Worm (Caenorhabditis elegans): ENCODE results near the gene rps-8.
A peak's percentile ranks its signal among the peaks of the same experiment; 100 is the strongest.

The rps-8 gene

DNA sequence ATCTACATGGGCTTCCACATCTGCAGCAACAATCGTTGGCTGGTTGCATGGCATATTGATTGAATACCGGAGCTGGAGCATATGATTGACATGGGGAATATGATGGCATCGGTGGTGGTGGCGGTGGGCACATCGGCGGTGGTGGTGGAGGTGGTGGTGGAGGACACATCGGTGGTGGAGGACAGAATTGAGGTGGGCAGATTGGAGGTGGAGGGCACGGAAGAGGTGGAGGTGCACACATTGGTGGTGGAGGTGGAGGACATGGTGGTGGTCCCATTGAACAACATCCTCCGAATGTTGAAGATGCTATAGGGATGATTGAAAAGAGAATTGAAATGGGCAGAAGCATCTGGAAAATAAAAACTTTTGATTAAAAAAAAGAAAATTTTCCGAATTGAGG is 3.2 kb downstream of the rps-8 start, which contains the start of gene grl-4:
TSS of gene grl-4 (minus strand) at position 351 of the 400 bp plus-strand sequence.
- no peak for TF ChIP-seq unc-39 (tag; optimal IDR thresholded peaks at IDR 0.05)
- TF ChIP-seq ztf-11 (tag; optimal IDR thresholded peaks at IDR 0.05), result no peak
- no peak for TF ChIP-seq sem-2 (GFP tag; optimal IDR thresholded peaks at IDR 0.05)
- no peak for TF ChIP-seq M03D4.4 (tag; optimal IDR thresholded peaks at IDR 0.05)
- no peak for TF ChIP-seq lin-13 (tag; optimal IDR thresholded peaks at IDR 0.05)
- peak; percentile 5 for TF ChIP-seq sptf-1 (tag; optimal IDR thresholded peaks at IDR 0.05)
- TF ChIP-seq ham-2 (GFP tag; optimal IDR thresholded peaks at IDR 0.05), result no peak

DNA sequence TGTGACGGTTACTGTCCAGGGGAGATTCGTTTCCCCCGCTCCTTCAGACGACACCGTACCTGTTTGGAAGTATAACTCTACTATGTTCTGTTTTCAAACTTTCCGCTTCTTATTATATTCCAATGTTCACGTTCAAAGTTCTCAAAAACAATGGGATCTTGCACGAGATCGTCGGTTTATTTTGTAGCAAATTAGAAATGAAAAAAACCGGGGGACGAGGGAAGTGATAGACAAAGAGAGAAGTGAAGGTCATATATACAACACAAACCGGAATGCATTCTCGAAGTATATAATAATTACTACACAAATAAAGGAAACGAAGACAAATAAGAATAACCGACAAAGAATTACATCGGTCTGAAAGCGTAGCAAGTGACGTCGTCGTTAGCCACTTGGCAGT is 4.0 kb downstream of the rps-8 start:
- TF ChIP-seq lin-13 (tag; optimal IDR thresholded peaks at IDR 0.05) (no peak), cnd-1 (tag; optimal IDR thresholded peaks at IDR 0.05) (no peak), sem-2 (GFP tag; optimal IDR thresholded peaks at IDR 0.05) (no peak), unc-39 (tag; optimal IDR thresholded peaks at IDR 0.05) (no peak), nhr-12 (tag; optimal IDR thresholded peaks at IDR 0.05) (no peak), nhr-237 (tag; optimal IDR thresholded peaks at IDR 0.05) (no peak), ceh-83 (GFP tag; optimal IDR thresholded peaks at IDR 0.05) (no peak), elt-1 (tag; optimal IDR thresholded peaks at IDR 0.05; ENCODE audit: borderline replicate concordance, insufficient read depth) (no peak), unc-62 (GFP tag; optimal IDR thresholded peaks at IDR 0.05) (no peak)

DNA sequence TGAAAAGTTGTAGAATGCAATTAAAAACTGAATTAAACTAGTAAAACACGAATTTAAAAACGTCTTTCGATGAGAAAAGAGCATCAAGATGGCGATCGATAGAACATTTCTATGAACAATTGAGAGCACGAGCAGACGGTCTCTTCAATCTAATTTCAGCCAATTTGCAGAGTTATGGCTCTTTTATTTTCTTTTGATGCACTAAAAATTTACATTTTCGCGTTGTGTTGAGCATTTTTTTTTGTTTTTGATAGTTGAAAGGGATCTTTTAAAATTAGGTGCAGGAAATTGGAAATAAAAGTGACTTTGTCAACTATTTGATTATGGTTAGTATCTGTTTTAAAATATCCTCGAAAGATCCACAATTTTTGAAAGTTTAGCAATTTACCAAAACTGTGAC is 4.7 kb downstream of the rps-8 start, which contains the start of gene F42C5.6:
TSS of gene F42C5.6 (minus strand) at position 101 of the 400 bp plus-strand sequence.
- no peak for TF ChIP-seq pha-4 (tag; optimal IDR thresholded peaks at IDR 0.05)
- no peak for TF ChIP-seq drap-1 (GFP tag; optimal IDR thresholded peaks at IDR 0.05)
- TF ChIP-seq M03D4.4 (tag; optimal IDR thresholded peaks at IDR 0.05), result no peak
- TF ChIP-seq sem-2 (GFP tag; optimal IDR thresholded peaks at IDR 0.05), result no peak
- no peak for TF ChIP-seq nhr-12 (tag; optimal IDR thresholded peaks at IDR 0.05)
- no peak for TF ChIP-seq tbx-8 (GFP tag; optimal IDR thresholded peaks at IDR 0.05)
- no peak for TF ChIP-seq unc-62 (GFP tag; optimal IDR thresholded peaks at IDR 0.05)
- no peak for TF ChIP-seq nhr-237 (tag; optimal IDR thresholded peaks at IDR 0.05)
- no peak for TF ChIP-seq unc-39 (tag; optimal IDR thresholded peaks at IDR 0.05)
- no peak for TF ChIP-seq ceh-83 (GFP tag; optimal IDR thresholded peaks at IDR 0.05)
- no peak for TF ChIP-seq snpc-4 (tag; optimal IDR thresholded peaks at IDR 0.05)
- no peak for TF ChIP-seq elt-1 (tag; optimal IDR thresholded peaks at IDR 0.05; ENCODE audit: borderline replicate concordance, insufficient read depth)
- TF ChIP-seq ham-2 (GFP tag; optimal IDR thresholded peaks at IDR 0.05), result no peak
- TF ChIP-seq elt-3 (tag; optimal IDR thresholded peaks at IDR 0.05), result no peak

DNA sequence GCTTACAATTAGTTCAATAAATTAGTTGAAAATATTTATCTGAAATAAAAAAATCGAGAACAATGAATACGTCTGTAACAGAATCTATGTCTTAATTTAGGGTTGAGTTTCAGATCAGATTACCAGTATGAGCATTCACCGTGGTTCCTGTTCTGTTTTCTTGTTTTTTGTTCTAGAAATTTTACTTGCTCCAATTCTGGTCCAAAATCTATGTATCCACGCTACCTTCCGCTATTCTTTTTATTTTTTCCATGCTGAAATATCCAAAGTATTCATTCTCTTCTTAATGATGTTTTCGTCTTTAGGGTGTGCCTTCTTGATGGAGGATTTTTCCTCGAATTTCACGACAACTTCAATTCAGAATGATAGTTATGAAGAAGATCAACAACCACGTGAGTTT is 8.3 kb downstream of the rps-8 start, which contains the start of gene npr-27:
TSS of gene npr-27 (plus strand) at position 301 of the 400 bp plus-strand sequence.
- TF ChIP-seq M03D4.4 (tag; optimal IDR thresholded peaks at IDR 0.05) (no peak), lin-13 (tag; optimal IDR thresholded peaks at IDR 0.05) (no peak), cnd-1 (tag; optimal IDR thresholded peaks at IDR 0.05) (no peak), elt-1 (tag; optimal IDR thresholded peaks at IDR 0.05; ENCODE audit: borderline replicate concordance, insufficient read depth) (no peak), ceh-83 (GFP tag; optimal IDR thresholded peaks at IDR 0.05) (no peak), nhr-12 (tag; optimal IDR thresholded peaks at IDR 0.05) (no peak), unc-39 (tag; optimal IDR thresholded peaks at IDR 0.05) (no peak), unc-62 (GFP tag; optimal IDR thresholded peaks at IDR 0.05) (no peak), hlh-1 (tag; optimal IDR thresholded peaks at IDR 0.05) (no peak), lin-32 (GFP tag; optimal IDR thresholded peaks at IDR 0.05) (no peak), nhr-2 (tag; optimal IDR thresholded peaks at IDR 0.05) (no peak), nhr-28 (tag; optimal IDR thresholded peaks at IDR 0.05) (no peak), tbx-8 (GFP tag; optimal IDR thresholded peaks at IDR 0.05) (no peak), mab-5 (tag; optimal IDR thresholded peaks at IDR 0.05) (no peak), nhr-237 (tag; optimal IDR thresholded peaks at IDR 0.05) (no peak), flh-1 (GFP tag; optimal IDR thresholded peaks at IDR 0.05) (no peak), ztf-11 (tag; optimal IDR thresholded peaks at IDR 0.05) (no peak), ces-1 (GFP tag; optimal IDR thresholded peaks at IDR 0.05) (no peak)

DNA sequence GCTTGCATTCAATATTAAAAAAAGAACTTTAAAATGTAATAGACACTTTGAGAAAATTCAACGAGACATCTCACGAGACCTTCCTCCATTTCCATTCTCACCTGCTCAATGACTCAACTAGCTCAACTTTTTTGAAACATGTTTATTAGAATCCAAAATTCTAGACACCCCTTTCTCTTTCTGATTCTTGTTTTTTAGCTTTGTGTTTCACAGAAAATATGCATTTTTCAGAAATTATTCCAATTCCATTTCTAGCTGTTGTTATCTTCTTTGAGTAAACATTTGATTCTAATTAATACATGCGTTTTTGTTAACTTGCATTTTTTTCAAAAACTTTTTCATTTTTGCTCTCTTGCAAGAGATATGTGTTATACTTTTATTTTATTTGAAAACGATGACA is 12.2 kb downstream of the rps-8 start:
- TF ChIP-seq unc-120 (tag; optimal IDR thresholded peaks at IDR 0.05; ENCODE audit: poor library complexity, severe bottlenecking) (no peak), nhr-12 (tag; optimal IDR thresholded peaks at IDR 0.05) (no peak), cnd-1 (tag; optimal IDR thresholded peaks at IDR 0.05) (no peak)

DNA sequence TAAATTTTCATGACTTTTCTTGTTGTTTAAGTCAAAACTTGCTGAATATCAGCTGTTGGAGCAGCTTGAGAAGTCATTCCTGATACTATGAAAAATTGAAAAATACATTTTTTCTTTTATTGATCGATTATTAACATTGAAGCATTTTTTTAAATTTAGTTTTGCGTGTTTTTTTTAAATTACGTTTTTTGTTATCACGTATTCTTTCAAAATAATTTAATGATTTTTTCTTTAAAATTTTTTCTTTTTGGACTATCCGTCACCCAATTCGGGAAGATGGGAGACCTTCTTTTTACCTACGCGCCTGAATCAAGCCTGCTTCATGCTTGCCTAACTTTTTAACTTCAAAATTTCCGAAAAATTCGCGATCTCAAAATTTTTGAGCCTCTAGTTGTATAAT is 19.5 kb downstream of the rps-8 start, which contains the start of gene F42C5.5:
TSS of gene F42C5.5 (minus strand) at position 101 of the 400 bp plus-strand sequence.
- TF ChIP-seq blmp-1 (tag; optimal IDR thresholded peaks at IDR 0.05) (no peak), snpc-4 (tag; optimal IDR thresholded peaks at IDR 0.05) (no peak), ces-1 (GFP tag; optimal IDR thresholded peaks at IDR 0.05) (no peak), unc-39 (tag; optimal IDR thresholded peaks at IDR 0.05) (no peak), tbx-8 (GFP tag; optimal IDR thresholded peaks at IDR 0.05) (no peak), ham-2 (GFP tag; optimal IDR thresholded peaks at IDR 0.05) (no peak), unc-62 (GFP tag; optimal IDR thresholded peaks at IDR 0.05) (no peak), bed-3 (GFP tag; optimal IDR thresholded peaks at IDR 0.05) (no peak), cnd-1 (tag; optimal IDR thresholded peaks at IDR 0.05) (no peak), lsy-2 (tag; optimal IDR thresholded peaks at IDR 0.05) (no peak), drap-1 (GFP tag; optimal IDR thresholded peaks at IDR 0.05) (no peak), nhr-28 (tag; optimal IDR thresholded peaks at IDR 0.05) (no peak), nhr-237 (tag; optimal IDR thresholded peaks at IDR 0.05) (no peak), mls-2 (tag; optimal IDR thresholded peaks at IDR 0.05) (no peak)

Measured in whole organism, mixed stage, embryonic.